Fruit fly (Drosophila melanogaster) S2 (cell line): ENCODE measurements around the gene hll.

Experiments used
- CG8478 ChIP-seq: fragments of >200 bp; optimal IDR thresholded peaks from 2 replicates; lab custom pipeline; 2018
- CTCF ChIP-seq, 2 experiments: fragments of >200 bp; optimal IDR thresholded peaks; 2 replicates each; lab custom pipeline; 2018

hll gene

DNA sequence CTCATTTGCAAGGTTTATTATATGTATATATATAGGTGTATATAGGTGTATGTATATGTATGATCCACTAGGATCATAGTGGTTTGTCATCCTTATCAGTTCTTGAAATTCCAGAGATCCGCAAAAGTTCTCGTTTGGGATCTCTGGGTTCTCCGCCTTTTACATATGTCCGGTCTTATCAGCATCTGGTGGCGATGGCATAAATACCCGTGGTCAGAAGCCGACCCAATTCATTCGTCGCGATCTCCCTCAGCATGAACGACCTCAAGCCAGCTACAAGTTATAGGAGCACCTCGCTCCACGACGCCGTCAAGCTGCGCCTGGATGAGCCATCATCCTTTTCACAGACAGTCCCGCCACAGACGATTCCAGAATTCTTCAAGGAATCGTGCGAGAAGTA, at the start of gene hll:
Gene hll (plus strand): TSS at position 224 of the 400 bp plus-strand sequence.
- TF ChIP-seq CG8478 (lab: Kevin White, UChicago), result no peak
- no peak for TF ChIP-seq CTCF (optimal IDR thresholded peaks at IDR 0.05; lab: Kevin White, UChicago)

DNA sequence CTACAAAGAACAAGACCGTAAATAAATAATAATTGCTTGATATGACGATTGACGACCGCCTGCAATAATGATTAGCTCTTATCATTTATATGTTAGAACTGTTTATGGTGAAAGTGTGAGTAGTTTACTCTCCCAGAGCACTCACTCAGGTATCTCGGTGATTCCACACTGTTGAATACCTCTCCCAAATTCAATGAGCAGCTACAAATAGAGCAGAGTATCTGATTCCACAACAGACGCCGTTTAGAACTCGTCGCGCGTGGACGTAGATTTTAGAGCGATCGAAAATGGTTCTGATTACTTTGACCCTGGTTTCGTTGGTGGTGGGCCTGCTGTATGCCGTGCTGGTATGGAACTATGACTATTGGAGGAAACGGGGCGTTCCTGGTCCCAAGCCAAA, 49.7 kb upstream of the hll start, which contains the start of gene Cyp28a5:
Gene Cyp28a5 (plus strand): TSS at position 230 of the 400 bp plus-strand sequence.
- no peak for TF ChIP-seq CG8478 (lab: Kevin White, UChicago)

- TF ChIP-seq CTCF (optimal IDR thresholded peaks at IDR 0.05; lab: Kevin White, UChicago) (no peak), CG8478 (lab: Kevin White, UChicago) (no peak)
These were observed 47.0 kb upstream of the hll start, which contains the start of gene NimC2 for dm6 chr2L:13979826-13980225. Gene NimC2, plus strand, starts transcription at chr2L:13980126.

DNA sequence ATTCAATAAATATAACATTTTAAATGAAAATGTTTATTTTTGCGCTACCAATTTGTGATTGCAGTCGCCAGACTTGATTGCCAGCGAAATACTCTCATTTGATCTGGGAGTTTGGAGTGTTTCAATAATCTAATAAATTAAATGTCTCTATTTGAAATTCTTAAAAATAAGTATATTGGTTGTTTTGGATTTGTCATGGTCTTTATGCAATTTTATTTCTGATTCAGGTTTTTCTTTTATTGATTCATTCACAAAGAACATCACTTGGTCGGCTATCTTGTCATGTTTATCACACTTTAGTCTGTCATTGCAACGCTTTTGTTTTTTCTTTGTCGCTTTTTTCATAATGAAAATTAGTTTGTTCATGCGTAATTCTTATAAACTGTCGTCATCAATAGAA, 27.8 kb upstream of the hll start:
- TF ChIP-seq CTCF (optimal IDR thresholded peaks at IDR 0.05; lab: Kevin White, UChicago), result no peak
- TF ChIP-seq CG8478 (lab: Kevin White, UChicago), result no peak

- no peak for TF ChIP-seq CG8478 (lab: Kevin White, UChicago)
- no peak for TF ChIP-seq CTCF (optimal IDR thresholded peaks at IDR 0.05; lab: Kevin White, UChicago)
These were observed 25.7 kb upstream of the hll start, which contains the start of gene rk for dm6 chr2L:14001078-14001477. Gene rk, minus strand, starts transcription at chr2L:14001248.

DNA sequence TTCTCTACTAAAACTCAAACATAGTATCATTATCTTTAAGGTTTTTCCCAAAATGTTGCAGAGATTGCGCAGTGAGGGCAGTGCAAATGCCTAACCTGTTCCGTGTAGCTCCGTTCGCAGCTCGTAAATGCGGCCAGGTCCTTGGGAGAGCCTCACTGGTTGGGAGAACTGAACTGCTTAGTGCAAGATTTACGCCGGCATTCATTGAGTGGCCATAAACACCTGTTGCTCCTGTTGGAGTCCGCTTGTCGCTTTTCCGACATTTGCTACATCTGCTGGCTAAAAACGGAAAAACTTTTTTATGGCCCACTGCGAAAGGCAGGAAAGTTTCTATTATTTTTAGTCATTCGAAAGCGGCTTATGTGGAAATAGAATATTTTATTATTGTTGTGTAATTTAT, 24.9 kb upstream of the hll start:
- no peak for TF ChIP-seq CG8478 (lab: Kevin White, UChicago)
- TF ChIP-seq CTCF (optimal IDR thresholded peaks at IDR 0.05; lab: Kevin White, UChicago), result no peak

DNA sequence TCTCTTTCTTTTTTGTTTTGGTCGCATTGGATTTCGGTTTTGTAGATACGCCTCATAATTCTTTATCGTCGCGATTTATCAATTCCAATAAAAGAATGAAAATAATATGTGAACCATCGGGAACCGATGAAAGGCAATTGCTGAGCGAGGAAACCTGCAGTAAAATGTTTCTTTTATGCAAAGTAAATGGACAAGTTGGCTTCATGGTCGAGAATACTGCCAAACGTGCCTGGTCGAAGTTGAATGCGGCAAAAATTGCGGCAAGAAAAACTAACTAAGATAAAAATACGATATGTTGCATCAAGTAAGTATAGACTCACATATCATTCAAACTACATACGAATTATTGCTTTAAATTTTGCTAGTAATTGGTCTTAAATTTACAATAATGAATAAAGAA, 19.0 kb upstream of the hll start, which contains the start of gene CG42692:
Gene CG42692 (plus strand): TSS at position 301 of the 400 bp plus-strand sequence.
- TF ChIP-seq CTCF (optimal IDR thresholded peaks at IDR 0.05; lab: Kevin White, UChicago) (no peak), CG8478 (lab: Kevin White, UChicago) (no peak)

- TF ChIP-seq CG8478 (lab: Kevin White, UChicago), result no peak
- no peak for TF ChIP-seq CTCF (optimal IDR thresholded peaks at IDR 0.05; lab: Kevin White, UChicago)
These were observed 16.4 kb upstream of the hll start for dm6 chr2L:14010410-14010809.

DNA sequence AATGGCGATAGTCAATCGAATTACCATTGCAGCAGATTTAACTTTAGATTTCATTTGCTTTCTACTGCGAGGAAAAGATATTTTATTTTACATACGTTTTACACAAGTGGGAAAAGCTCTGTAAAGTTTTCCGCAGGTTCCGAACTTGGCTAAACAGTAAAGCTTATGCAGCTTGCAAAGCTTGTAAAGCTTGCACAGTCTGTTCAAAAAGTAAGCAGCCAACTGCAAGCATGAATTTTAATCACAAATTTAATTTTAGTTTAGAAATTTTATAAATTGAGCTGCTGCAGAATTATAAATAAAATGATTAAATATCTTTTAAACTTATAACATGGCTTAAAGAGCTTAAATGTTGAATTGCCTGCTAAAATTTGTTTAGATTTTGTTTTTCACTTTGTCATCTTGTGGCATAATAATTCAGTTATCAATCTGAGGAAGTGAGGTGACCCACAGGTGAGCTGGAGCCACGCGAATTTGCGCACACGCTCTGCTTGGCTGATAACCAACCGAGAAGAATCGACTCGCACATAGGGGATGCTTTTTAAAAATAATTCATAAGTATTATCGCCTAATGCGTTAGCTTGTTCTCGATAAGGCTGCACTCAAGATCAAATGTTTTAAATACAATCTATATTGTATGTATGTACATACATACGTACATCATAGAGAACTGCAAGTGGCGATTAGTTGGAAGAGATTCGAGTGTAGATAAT, 15.1 kb upstream of the hll start:
- TF ChIP-seq CG8478 (lab: Kevin White, UChicago) (no peak), CTCF (optimal IDR thresholded peaks at IDR 0.05; lab: Kevin White, UChicago) (no peak)

dm6 chr2L:14012304-14013054, 14.3 kb upstream of the hll start, which contains the start of gene bgm:
Gene bgm, plus strand, starts transcription at chr2L:14013004.
- TF ChIP-seq CG8478 (lab: Kevin White, UChicago) (no peak), CTCF (optimal IDR thresholded peaks at IDR 0.05; lab: Kevin White, UChicago) (no peak)

- TF ChIP-seq CG8478 (lab: Kevin White, UChicago), result no peak
- no peak for TF ChIP-seq CTCF (optimal IDR thresholded peaks at IDR 0.05; lab: Kevin White, UChicago)
These were observed 13.3 kb upstream of the hll start for dm6 chr2L:14013478-14013877.

- TF ChIP-seq CG8478 (lab: Kevin White, UChicago) (no peak), CTCF (optimal IDR thresholded peaks at IDR 0.05; lab: Kevin White, UChicago) (no peak)
These were observed 11.7 kb upstream of the hll start for dm6 chr2L:14015109-14015508.

DNA sequence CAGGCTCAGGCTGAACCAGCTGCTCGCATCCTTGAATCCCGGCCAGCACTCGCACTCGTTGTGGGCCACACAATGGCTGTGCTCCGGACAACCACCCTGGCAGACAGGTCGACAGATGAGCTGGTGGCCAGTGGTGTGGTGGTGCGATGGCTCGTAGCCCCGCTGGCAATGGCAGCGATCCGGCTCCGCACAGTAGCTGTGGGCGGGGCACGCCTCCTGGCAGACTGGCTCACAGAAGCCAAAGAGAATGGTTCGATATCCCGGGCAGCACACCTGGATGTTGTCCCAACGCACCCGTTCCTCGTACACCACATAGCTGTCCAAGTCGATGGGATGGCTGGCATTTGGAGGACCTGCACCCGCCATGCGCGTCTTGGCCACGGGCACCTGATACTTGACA, 7.1 kb upstream of the hll start:
- TF ChIP-seq CTCF (optimal IDR thresholded peaks at IDR 0.05; lab: Kevin White, UChicago), result no peak

- TF ChIP-seq CG8478 (lab: Kevin White, UChicago) (no peak), CTCF (optimal IDR thresholded peaks at IDR 0.05; lab: Kevin White, UChicago) (no peak)
These were observed 6.7 kb upstream of the hll start, which contains the start of gene NimC3 for dm6 chr2L:14020108-14020507. Gene NimC3, minus strand, starts transcription at chr2L:14020208.

DNA sequence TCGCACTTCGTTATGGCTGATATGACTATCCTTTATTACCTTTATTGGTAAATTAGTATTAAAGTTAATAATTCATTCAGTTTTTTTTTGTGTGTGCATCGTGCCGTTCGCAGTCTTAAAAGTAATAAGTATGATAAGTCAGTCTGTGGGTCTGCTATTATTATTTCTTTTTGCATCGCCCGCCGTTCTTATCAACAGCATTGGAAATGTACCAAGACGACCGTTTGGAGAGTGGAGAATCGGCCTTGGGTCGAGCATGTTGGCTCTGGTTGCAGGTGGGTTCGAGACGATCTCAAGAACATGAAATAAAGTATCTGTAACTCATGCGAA, 6.3 kb upstream of the hll start:
- TF ChIP-seq CTCF (optimal IDR thresholded peaks at IDR 0.05; lab: Kevin White, UChicago) (no peak), CG8478 (lab: Kevin White, UChicago) (peak; percentile 28)
